Fruit fly (Drosophila melanogaster) whole organism, adult: Measurements from ENCODE around the gene CG4218.

ENCODE experiments used
- CG11617 ChIP-seq: fragments of 200-800 bp; sonication (Bioruptor generic); optimal IDR thresholded peaks from 2 replicates; lab custom pipeline; 2017; ENCODE audit warnings: mild to moderate bottlenecking, missing biosample characterization, missing genetic modification reagents, missing genetic modification characterization
- CG12768 ChIP-seq: fragments of 200-800 bp; sonication (Bioruptor generic); optimal IDR thresholded peaks from 2 replicates; lab custom pipeline; 2017; ENCODE audit warnings: missing biosample characterization, missing genetic modification characterization, mild to moderate bottlenecking, moderate library complexity, missing genetic modification reagents
- CG1620 ChIP-seq: fragments of 200-800 bp; sonication (Bioruptor generic); optimal IDR thresholded peaks from 2 replicates; lab custom pipeline; 2016; ENCODE audit warnings: missing biosample characterization, missing genetic modification characterization
- CG33017 ChIP-seq: fragments of 200-800 bp; sonication (Bioruptor generic); optimal IDR thresholded peaks from 2 replicates; lab custom pipeline; 2018; ENCODE audit warnings: missing biosample characterization, mild to moderate bottlenecking, missing genetic modification characterization, moderate library complexity
- CG7101 ChIP-seq: fragments of 200-800 bp; sonication (Bioruptor generic); optimal IDR thresholded peaks from 2 replicates; lab custom pipeline; 2018; ENCODE audit warnings: missing biosample characterization, mild to moderate bottlenecking, missing genetic modification characterization, moderate library complexity
- Crg-1 ChIP-seq: fragments of 200-800 bp; sonication (Bioruptor generic); optimal IDR thresholded peaks from 2 replicates; lab custom pipeline; 2016; ENCODE audit warnings: missing biosample characterization, missing genetic modification characterization
- Hr96 ChIP-seq: fragments of 200-800 bp; sonication (Bioruptor generic); optimal IDR thresholded peaks from 2 replicates; lab custom pipeline; 2016; ENCODE audit warnings: missing biosample characterization, missing genetic modification characterization
- Mnt ChIP-seq: fragments of 200-800 bp; sonication (Bioruptor generic); optimal IDR thresholded peaks from 2 replicates; lab custom pipeline; 2016; ENCODE audit warnings: missing biosample characterization, mild to moderate bottlenecking, missing genetic modification characterization
- kay ChIP-seq: fragments of 200-800 bp; sonication (Bioruptor generic); peaks from one replicate; lab custom pipeline; 2016; ENCODE audit warnings: missing biosample characterization, missing genetic modification characterization, borderline replicate concordance
- toe ChIP-seq: fragments of 200-800 bp; sonication (Bioruptor generic); optimal IDR thresholded peaks from 2 replicates; lab custom pipeline; 2016; ENCODE audit warnings: missing biosample characterization, missing genetic modification characterization

DNA sequence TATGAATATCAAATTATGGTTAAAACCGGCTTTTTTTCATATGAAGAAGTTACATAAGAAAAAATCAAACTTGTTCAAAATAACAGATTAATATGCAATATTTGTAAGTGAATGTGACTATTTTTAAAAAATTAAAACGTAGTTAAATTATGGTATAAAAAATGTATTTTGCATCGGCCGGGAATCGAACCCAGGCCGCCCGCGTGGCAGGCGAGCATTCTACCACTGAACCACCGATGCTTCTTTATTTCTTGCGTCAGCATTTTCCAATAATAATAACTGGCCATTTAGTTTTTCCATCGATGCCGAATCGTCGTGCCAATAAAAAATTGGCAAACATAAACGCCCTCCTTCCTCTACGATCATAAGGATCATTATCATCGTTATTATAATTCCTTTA is 18.2 kb downstream of the CG4218 start:
- TF ChIP-seq kay (GFP tag; lab: Kevin White, UChicago) (no peak), Crg-1 (GFP tag; lab: Kevin White, UChicago) (no peak), CG7101 (no peak), CG33017 (tag; lab: Kevin White, UChicago) (no peak), Mnt (GFP tag; lab: Kevin White, UChicago) (no peak), CG1620 (GFP tag; lab: Kevin White, UChicago) (no peak), CG11617 (GFP tag; lab: Kevin White, UChicago) (no peak), CG12768 (GFP tag; lab: Kevin White, UChicago) (no peak), Hr96 (no peak), toe (no peak)
